Worm (Caenorhabditis elegans): ENCODE measurements around the gene K12H6.5.

DNA sequence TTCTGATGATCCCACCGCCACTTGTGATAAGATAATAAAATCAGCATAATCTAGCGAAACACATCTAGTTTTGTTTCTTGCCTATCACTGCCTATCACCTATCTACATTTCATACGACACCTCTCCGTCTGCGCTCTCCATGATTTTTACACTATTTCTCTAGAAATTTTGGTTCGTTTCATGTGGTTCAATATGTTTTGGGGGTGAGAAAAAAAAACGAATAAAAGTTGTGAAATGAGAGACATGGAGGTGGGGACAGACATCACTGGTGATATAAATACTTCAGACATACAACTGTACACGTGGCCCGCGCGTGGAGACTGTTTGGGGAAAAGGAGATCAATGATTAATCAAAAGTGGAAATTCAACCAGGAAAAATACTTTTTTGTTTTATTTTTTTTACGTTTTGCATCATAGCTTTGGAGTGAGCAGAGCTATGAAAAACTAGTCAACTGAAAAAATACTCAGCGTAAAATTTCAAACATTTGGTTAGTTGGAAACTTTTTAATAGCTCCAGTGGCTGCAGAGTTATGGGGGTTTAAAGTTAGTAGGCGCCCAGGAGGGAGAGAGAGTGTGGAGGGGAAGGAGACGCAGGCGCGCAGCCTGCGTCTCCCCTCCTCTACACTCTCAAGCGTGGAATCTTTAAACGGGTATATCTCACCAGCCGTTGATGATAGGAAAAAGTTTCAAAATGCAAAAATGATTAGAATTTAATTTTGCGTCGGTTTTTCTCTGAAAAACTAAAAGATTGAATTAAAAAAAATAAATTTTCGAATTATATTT is 23.0 kb downstream of the K12H6.5 start:
- TF ChIP-seq egl-27 (tag; optimal IDR thresholded peaks at IDR 0.05) (peak; percentile 5), ama-1 (optimal IDR thresholded peaks at IDR 0.05) (no peak), nhr-25 (tag; optimal IDR thresholded peaks at IDR 0.05) (no peak), aly-2 (tag; optimal IDR thresholded peaks at IDR 0.05) (no peak), fos-1 (tag; optimal IDR thresholded peaks at IDR 0.05) (peak; percentile 60), mdl-1 (tag; optimal IDR thresholded peaks at IDR 0.05) (no peak), blmp-1 (tag; optimal IDR thresholded peaks at IDR 0.05; ENCODE audit: insufficient read depth) (no peak), ceh-82 (tag; optimal IDR thresholded peaks at IDR 0.05) (no peak), lin-13 (GFP tag; optimal IDR thresholded peaks at IDR 0.05) (peak; percentile 2), unc-39 (tag; optimal IDR thresholded peaks at IDR 0.05) (no peak), sem-4 (tag; optimal IDR thresholded peaks at IDR 0.05) (no peak)

Data from whole organism, L2 larva.